Worm (Caenorhabditis elegans): Measurements from ENCODE around the gene sre-44.

The sre-44 gene

ce11 chrII:13966242-13966641, 16.9 kb downstream of the sre-44 start, which contains the start of gene W07G1.7:
W07G1.7 (minus strand) TSS chrII:13966342.
- no peak for TF ChIP-seq fkh-8 (tag; optimal IDR thresholded peaks at IDR 0.05)
- no peak for TF ChIP-seq nhr-71 (tag; optimal IDR thresholded peaks at IDR 0.05)
- no peak for TF ChIP-seq hlh-17 (GFP tag; optimal IDR thresholded peaks at IDR 0.05; ENCODE audit: borderline replicate concordance)
- no peak for TF ChIP-seq nhr-237 (tag; optimal IDR thresholded peaks at IDR 0.05)
- TF ChIP-seq nhr-11 (tag; optimal IDR thresholded peaks at IDR 0.05), result no peak
- TF ChIP-seq hpl-2 (GFP tag; optimal IDR thresholded peaks at IDR 0.05), result no peak
- no peak for TF ChIP-seq irx-1 (tag; optimal IDR thresholded peaks at IDR 0.05)
- no peak for TF ChIP-seq aly-2 (tag; optimal IDR thresholded peaks at IDR 0.05)
- TF ChIP-seq isw-1 (GFP tag; IDR thresholded peaks at IDR 0.05), result no peak
- no peak for TF ChIP-seq unc-86 (tag; optimal IDR thresholded peaks at IDR 0.05)
- TF ChIP-seq mep-1 (tag; optimal IDR thresholded peaks at IDR 0.05), result no peak
- no peak for TF ChIP-seq ets-5 (GFP tag; IDR thresholded peaks at IDR 0.05)
- TF ChIP-seq ztf-4 (tag; optimal IDR thresholded peaks at IDR 0.05), result no peak
- TF ChIP-seq xbp-1 (tag; optimal IDR thresholded peaks at IDR 0.05), result no peak
- TF ChIP-seq mef-2 (tag; optimal IDR thresholded peaks at IDR 0.05), result no peak
- TF ChIP-seq tbx-2 (tag; optimal IDR thresholded peaks at IDR 0.05), result no peak
- no peak for TF ChIP-seq C16A3.4 (tag; optimal IDR thresholded peaks at IDR 0.05)

ce11 chrII:13968979-13969378, 19.6 kb downstream of the sre-44 start, which contains the start of gene sre-43:
sre-43 (minus strand) TSS chrII:13969079.
- TF ChIP-seq nhr-237 (tag; optimal IDR thresholded peaks at IDR 0.05) (no peak), efl-1 (optimal IDR thresholded peaks at IDR 0.05) (no peak), efl-1 (GFP tag; optimal IDR thresholded peaks at IDR 0.05 in 1 of 2) (peak in 1 of 2 experiments; percentile 48)

- TF ChIP-seq dpl-1 (GFP tag; optimal IDR thresholded peaks at IDR 0.05) (no peak), lsy-2 (tag; optimal IDR thresholded peaks at IDR 0.05) (no peak), skn-1 (tag; optimal IDR thresholded peaks at IDR 0.05) (no peak), nhr-19 (GFP tag; conservative IDR thresholded peaks at IDR 0.05) (no peak), egl-13 (tag; optimal IDR thresholded peaks at IDR 0.05) (no peak), ces-1 (GFP tag; optimal IDR thresholded peaks at IDR 0.05) (no peak), nhr-71 (tag; optimal IDR thresholded peaks at IDR 0.05) (no peak), nhr-11 (tag; optimal IDR thresholded peaks at IDR 0.05) (no peak), nhr-77 (tag; optimal IDR thresholded peaks at IDR 0.05) (no peak), mef-2 (tag; optimal IDR thresholded peaks at IDR 0.05) (no peak), elt-2 (tag; optimal IDR thresholded peaks at IDR 0.05) (no peak), unc-98 (GFP tag; IDR thresholded peaks at IDR 0.05) (no peak), unc-30 (tag; optimal IDR thresholded peaks at IDR 0.05) (no peak), C34B4.2 (tag; optimal IDR thresholded peaks at IDR 0.05) (no peak), rnt-1 (tag; optimal IDR thresholded peaks at IDR 0.05) (no peak), nhr-84 (tag; optimal IDR thresholded peaks at IDR 0.05) (no peak), pag-3 (tag; optimal IDR thresholded peaks at IDR 0.05; ENCODE audit: borderline replicate concordance, insufficient read depth) (no peak), pqm-1 (tag; optimal IDR thresholded peaks at IDR 0.05) (no peak)
Measured at ce11 chrII:13972199-13972598, 22.8 kb downstream of the sre-44 start.

- TF ChIP-seq blmp-1 (tag; optimal IDR thresholded peaks at IDR 0.05), result peak; percentile 58
- TF ChIP-seq nhr-20 (tag; optimal IDR thresholded peaks at IDR 0.05), result no peak
- TF ChIP-seq unc-62 (GFP tag; optimal IDR thresholded peaks at IDR 0.05), result no peak
- no peak for TF ChIP-seq sup-37 (GFP tag; optimal IDR thresholded peaks at IDR 0.05)
- peak; percentile 35 for TF ChIP-seq F16B12.6 (tag; optimal IDR thresholded peaks at IDR 0.05)
- TF ChIP-seq lin-35 (GFP tag; optimal IDR thresholded peaks at IDR 0.05), result peak in 1 of 2 experiments; percentile 33
- no peak for TF ChIP-seq sptf-1 (tag; optimal IDR thresholded peaks at IDR 0.05)
- no peak for TF ChIP-seq unc-98 (GFP tag; IDR thresholded peaks at IDR 0.05)
- TF ChIP-seq skn-1 (tag; optimal IDR thresholded peaks at IDR 0.05), result peak; percentile 1
- TF ChIP-seq dpl-1 (GFP tag; optimal IDR thresholded peaks at IDR 0.05), result peak in 1 of 3 experiments; percentile 9
- TF ChIP-seq mep-1 (tag; optimal IDR thresholded peaks at IDR 0.05), result peak; percentile 47
- peak in 1 of 2 experiments; percentile 7 for TF ChIP-seq lsy-2 (tag; optimal IDR thresholded peaks at IDR 0.05)
- no peak for TF ChIP-seq unc-130 (tag; optimal IDR thresholded peaks at IDR 0.05)
- no peak for TF ChIP-seq lin-14 (GFP tag; optimal IDR thresholded peaks at IDR 0.05)
- no peak for TF ChIP-seq grh-1 (GFP tag; IDR thresholded peaks at IDR 0.05)
Measured at ce11 chrII:13973514-13973913, 24.1 kb downstream of the sre-44 start, which contains the start of gene Y39G8B.1. Y39G8B.1 (minus strand) TSS chrII:13973812.
